Worm (Caenorhabditis elegans) whole organism, midembryonic: ENCODE measurements around the gene hecd-1.

Source experiments
- T22C8.4 ChIP-seq: fragments of 200-800 bp; sonication (Bioruptor generic); IDR thresholded peaks from 2 replicates; pipeline ENCODE4 v1.3.6; 2022; ENCODE audit warnings: missing genetic modification characterization, missing compliant biosample characterization
- flt-1 ChIP-seq: fragments of 200-800 bp; sonication (Bioruptor generic); IDR thresholded peaks from 2 replicates; pipeline ENCODE4 v1.3.6; 2022; ENCODE audit warnings: missing genetic modification characterization, missing compliant biosample characterization
- klf-2 ChIP-seq: fragments of 200-800 bp; sonication (Bioruptor generic); conservative IDR thresholded peaks from 2 replicates; pipeline ENCODE4 v1.3.6; 2022; ENCODE audit warnings: missing genetic modification reagents, missing genetic modification characterization, missing compliant biosample characterization
- ztf-23 ChIP-seq: fragments of 200-800 bp; sonication (Bioruptor generic); IDR thresholded peaks from 2 replicates; pipeline ENCODE4 v1.3.6; 2022; ENCODE audit warnings: missing genetic modification reagents, missing genetic modification characterization, missing compliant biosample characterization
- ztf-29 ChIP-seq: fragments of 200-800 bp; sonication (Bioruptor generic); IDR thresholded peaks from 2 replicates; pipeline ENCODE4 v1.3.6; 2022; ENCODE audit warnings: missing genetic modification reagents, missing genetic modification characterization, missing compliant biosample characterization

DNA sequence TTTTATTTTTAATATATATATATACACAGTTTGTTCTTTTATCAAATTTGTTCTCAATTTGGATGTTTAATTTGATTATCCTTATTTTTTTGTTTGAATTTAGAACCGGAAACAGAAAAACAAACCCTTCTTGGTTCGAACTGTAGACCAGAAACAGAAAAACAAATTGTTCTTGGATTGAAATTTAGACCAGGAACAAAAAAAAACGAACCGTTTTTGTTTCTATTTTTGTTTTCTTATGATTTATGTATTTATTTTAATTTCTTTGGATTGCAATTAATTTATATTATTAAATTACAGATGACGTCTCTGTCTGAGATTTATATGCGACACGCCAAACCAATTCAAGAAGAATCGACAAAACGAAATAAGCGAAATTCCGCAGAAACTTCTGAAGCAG lies 30.8 kb upstream of the hecd-1 start, which contains the start of gene C42D4.19:
- TF ChIP-seq flt-1 (GFP tag; lab: Robert Waterston, UW): no peak
- TF ChIP-seq T22C8.4 (GFP tag; lab: Robert Waterston, UW): no peak
- no peak for TF ChIP-seq klf-2 (GFP tag; lab: Robert Waterston, UW)
- no peak for TF ChIP-seq ztf-29 (GFP tag; lab: Robert Waterston, UW)
- no peak for TF ChIP-seq ztf-23 (GFP tag; lab: Robert Waterston, UW)
